Fruit fly (Drosophila melanogaster): Measurements from ENCODE around the gene CG8353.
A peak's percentile ranks its signal among the peaks of the same experiment; 100 is the strongest.

CG8353 gene

DNA sequence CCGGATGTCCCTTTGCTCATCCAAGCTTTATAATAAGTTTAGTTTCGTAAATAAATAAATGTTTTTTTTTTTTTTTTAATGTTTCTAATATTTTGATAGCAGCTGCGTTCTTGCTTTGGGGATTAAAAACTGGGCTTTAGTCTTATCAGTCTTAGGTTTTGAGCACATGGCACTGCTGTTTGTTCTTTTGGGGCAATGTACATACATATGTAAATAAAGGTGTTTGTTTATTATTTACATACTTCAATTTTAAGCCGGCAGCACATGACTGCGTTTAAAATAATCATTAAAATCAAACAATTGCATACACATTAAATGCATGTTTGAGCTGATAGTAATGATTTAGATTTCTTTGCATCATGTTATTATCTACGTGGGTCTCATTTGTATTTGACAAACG lies 49.6 kb upstream of the CG8353 start (continued):
- TF ChIP-seq Stat92E (GFP tag; optimal IDR thresholded peaks at IDR 0.05), result peak in 1 of 3 experiments; percentile 33
- no peak for TF ChIP-seq Oaz (GFP tag; IDR thresholded peaks at IDR 0.05)
- TF ChIP-seq CG8388 (GFP tag; optimal IDR thresholded peaks at IDR 0.05), result peak; percentile 69
- TF ChIP-seq cwo (GFP tag; optimal IDR thresholded peaks at IDR 0.05), result peak; percentile 53
- no peak for TF ChIP-seq Myb (GFP tag; optimal IDR thresholded peaks at IDR 0.05)
- TF ChIP-seq da (GFP tag; optimal IDR thresholded peaks at IDR 0.05), result no peak
- peak; percentile 86 for TF ChIP-seq CG4707 (GFP tag; optimal IDR thresholded peaks at IDR 0.05)
- TF ChIP-seq schlank (tag; optimal IDR thresholded peaks at IDR 0.05), result peak; percentile 53
- TF ChIP-seq CG6689 (GFP tag; IDR thresholded peaks at IDR 0.05), result peak; percentile 62
- no peak for TF ChIP-seq Deaf1 (tag; optimal IDR thresholded peaks at IDR 0.05)
- TF ChIP-seq crc (GFP tag; optimal IDR thresholded peaks at IDR 0.05), result peak; percentile 45
- TF ChIP-seq CG9437 (GFP tag; optimal IDR thresholded peaks at IDR 0.05), result peak; percentile 11
- TF ChIP-seq Bteb2 (GFP tag; optimal IDR thresholded peaks at IDR 0.05), result peak; percentile 54
- TF ChIP-seq CTCF (GFP tag; optimal IDR thresholded peaks at IDR 0.05), result peak; percentile 40
- TF ChIP-seq CG9609 (GFP tag; optimal IDR thresholded peaks at IDR 0.05), result peak; percentile 28
- TF ChIP-seq jing (GFP tag; optimal IDR thresholded peaks at IDR 0.05), result peak; percentile 55
- no peak for TF ChIP-seq hbn (GFP tag; IDR thresholded peaks at IDR 0.05; ENCODE audit: partially characterized antibody)
- peak; percentile 32 for TF ChIP-seq NfI (GFP tag; optimal IDR thresholded peaks at IDR 0.05)
- peak; percentile 55 for TF ChIP-seq Fer1 (GFP tag; optimal IDR thresholded peaks at IDR 0.05)
- TF ChIP-seq sc (optimal IDR thresholded peaks at IDR 0.05), result no peak
- TF ChIP-seq sc (GFP tag; optimal IDR thresholded peaks at IDR 0.05), result peak; percentile 92
- 0 out of 2 replicates have a peak, but pooled peaks have one; percentile 27 for TF ChIP-seq CG17612 (GFP tag; IDR thresholded peaks at IDR 0.05)
- TF ChIP-seq CG4282 (GFP tag; optimal IDR thresholded peaks at IDR 0.05), result peak; percentile 2
- TF ChIP-seq CG11504 (tag; optimal IDR thresholded peaks at IDR 0.05), result peak; percentile 75
- peak; percentile 55 for TF ChIP-seq CG8281 (tag; optimal IDR thresholded peaks at IDR 0.05)
- no peak for TF ChIP-seq Dip2 (GFP tag; IDR thresholded peaks at IDR 0.05)
- TF ChIP-seq CG6854 (GFP tag; optimal IDR thresholded peaks at IDR 0.05), result peak; percentile 58
- peak; percentile 68; the same call in 1 of the 2 replicates for TF ChIP-seq stc (GFP tag; IDR thresholded peaks at IDR 0.05)
- peak; percentile 68 for TF ChIP-seq D19A (tag; optimal IDR thresholded peaks at IDR 0.05)
- peak; percentile 73 for TF ChIP-seq Mes4 (GFP tag; optimal IDR thresholded peaks at IDR 0.05)
- TF ChIP-seq Awh (GFP tag; IDR thresholded peaks at IDR 0.05), result peak; percentile 94
- peak; percentile 81 for TF ChIP-seq CG16863 (GFP tag; optimal IDR thresholded peaks at IDR 0.05)
- TF ChIP-seq CG2120 (GFP tag; optimal IDR thresholded peaks at IDR 0.05), result peak; percentile 17
- TF ChIP-seq Rx (GFP tag; IDR thresholded peaks at IDR 0.05), result peak; percentile 24; the same call in 1 of the 2 replicates
- TF ChIP-seq CG2199 (GFP tag; IDR thresholded peaks at IDR 0.05), result peak; percentile 50; the same call in 1 of the 3 replicates
- TF ChIP-seq Meics (GFP tag; optimal IDR thresholded peaks at IDR 0.05), result peak; percentile 46
- TF ChIP-seq Scr (GFP tag; IDR thresholded peaks at IDR 0.05; ENCODE audit: partially characterized antibody), result no peak
- no peak for TF ChIP-seq CG34224 (GFP tag; IDR thresholded peaks at IDR 0.05; ENCODE audit: partially characterized antibody)
- TF ChIP-seq Doc3 (GFP tag; IDR thresholded peaks at IDR 0.05; ENCODE audit: partially characterized antibody), result no peak
- peak; percentile 64 for TF ChIP-seq CG14965 (GFP tag; optimal IDR thresholded peaks at IDR 0.05; ENCODE audit: borderline replicate concordance)
- TF ChIP-seq TFAM (GFP tag; optimal IDR thresholded peaks at IDR 0.05), result peak; percentile 81
- TF ChIP-seq caup (GFP tag; optimal IDR thresholded peaks at IDR 0.05; ENCODE audit: severe bottlenecking), result peak; percentile 79
- TF ChIP-seq lilli (GFP tag; optimal IDR thresholded peaks at IDR 0.05), result peak; percentile 45
- no peak for TF ChIP-seq rib (GFP tag; IDR thresholded peaks at IDR 0.05)
- TF ChIP-seq chinmo (GFP tag; IDR thresholded peaks at IDR 0.05; ENCODE audit: partially characterized antibody), result no peak
- TF ChIP-seq Oli (tag; optimal IDR thresholded peaks at IDR 0.05), result peak; percentile 58
- TF ChIP-seq HLH3B (GFP tag; IDR thresholded peaks at IDR 0.05), result peak; percentile 50; the same call in 1 of the 2 replicates
- TF ChIP-seq crp (GFP tag; optimal IDR thresholded peaks at IDR 0.05), result peak in 1 of 2 experiments; percentile 19
- TF ChIP-seq CG5180 (GFP tag; optimal IDR thresholded peaks at IDR 0.05), result peak; percentile 75
- peak; percentile 1 for TF ChIP-seq CG13624 (GFP tag; optimal IDR thresholded peaks at IDR 0.05)

All from whole organism, embryonic.